Worm (Caenorhabditis elegans): Measurements from ENCODE around the gene ZK418.10.

ce11 chrIII:7045643-7046042, 44.8 kb downstream of the ZK418.10 start, which contains the start of gene R01H2.7:
- no peak for TF ChIP-seq ceh-82 (tag; optimal IDR thresholded peaks at IDR 0.05)
- TF ChIP-seq snpc-4 (tag; optimal IDR thresholded peaks at IDR 0.05): no peak
- TF ChIP-seq ztf-4 (tag; optimal IDR thresholded peaks at IDR 0.05): no peak
- no peak for TF ChIP-seq unc-130 (tag; optimal IDR thresholded peaks at IDR 0.05)
- no peak for TF ChIP-seq unc-62 (GFP tag; optimal IDR thresholded peaks at IDR 0.05)
- TF ChIP-seq blmp-1 (tag; optimal IDR thresholded peaks at IDR 0.05): no peak
- no peak for TF ChIP-seq fkh-10 (GFP tag; optimal IDR thresholded peaks at IDR 0.05)
- TF ChIP-seq nhr-237 (tag; optimal IDR thresholded peaks at IDR 0.05): no peak
- TF ChIP-seq elt-3 (tag; optimal IDR thresholded peaks at IDR 0.05): no peak
